Fruit fly (Drosophila melanogaster) whole organism, embryonic: ENCODE measurements around the gene CG42693.
A peak's percentile ranks its signal among the peaks of the same experiment; 100 is the strongest.

Experiments used
- Adf1 ChIP-seq: fragments of 200-800 bp; sonication (Bioruptor generic); IDR thresholded peaks from 2 replicates; pipeline ENCODE4 v1.3.6; 2022; ENCODE audit warnings: missing biosample characterization, missing genetic modification characterization
- B-H2 ChIP-seq: fragments of 200-800 bp; sonication (Bioruptor generic); optimal IDR thresholded peaks from 2 replicates; lab custom pipeline; 2018; ENCODE audit warnings: missing biosample characterization, mild to moderate bottlenecking, missing genetic modification characterization
- Bgb ChIP-seq: fragments of 200-800 bp; sonication (Bioruptor generic); IDR thresholded peaks from 2 replicates; pipeline ENCODE4 v1.3.6; 2022; ENCODE audit warnings: missing biosample characterization, missing genetic modification characterization; ENCODE audit not compliant: partially characterized antibody
- Bteb2 ChIP-seq: fragments of 200-800 bp; sonication (Bioruptor generic); optimal IDR thresholded peaks from 2 replicates; lab custom pipeline; 2016; ENCODE audit warnings: missing biosample characterization, missing genetic modification characterization
- CG10321 ChIP-seq: fragments of 200-800 bp; sonication (Bioruptor generic); IDR thresholded peaks from 2 replicates; pipeline ENCODE4 v1.3.6; 2022; ENCODE audit warnings: missing biosample characterization, missing genetic modification characterization
- CG10431 ChIP-seq: fragments of 200-800 bp; sonication (Bioruptor generic); optimal IDR thresholded peaks from 3 replicates; lab custom pipeline; 2018; ENCODE audit warnings: missing biosample characterization, mild to moderate bottlenecking, missing genetic modification characterization
- CG10543 ChIP-seq: fragments of 200-800 bp; sonication (Bioruptor generic); optimal IDR thresholded peaks from 3 replicates; lab custom pipeline; 2017; ENCODE audit warnings: missing biosample characterization, mild to moderate bottlenecking, missing genetic modification characterization, moderate library complexity
- CG12104 ChIP-seq: fragments of 200-800 bp; sonication (Bioruptor generic); optimal IDR thresholded peaks from 3 replicates; lab custom pipeline; 2016; ENCODE audit warnings: missing biosample characterization, missing genetic modification characterization
- CG12236 ChIP-seq: fragments of 200-800 bp; sonication (Bioruptor generic); optimal IDR thresholded peaks from 2 replicates; lab custom pipeline; 2016; ENCODE audit warnings: missing biosample characterization, missing genetic modification characterization
- CG13624 ChIP-seq: fragments of 200-800 bp; sonication (Bioruptor generic); optimal IDR thresholded peaks from 2 replicates; lab custom pipeline; 2016; ENCODE audit warnings: missing biosample characterization, missing genetic modification characterization
- CG14014 ChIP-seq: fragments of 200-800 bp; sonication (Bioruptor generic); IDR thresholded peaks from 2 replicates; pipeline ENCODE4 v1.3.6; 2022; ENCODE audit warnings: missing biosample characterization, missing genetic modification characterization
- CG15601 ChIP-seq: fragments of 200-800 bp; sonication (Bioruptor generic); optimal IDR thresholded peaks from 3 replicates; lab custom pipeline; 2019; ENCODE audit warnings: missing biosample characterization, mild to moderate bottlenecking, missing genetic modification characterization, moderate library complexity
- CG17612 ChIP-seq: fragments of 200-800 bp; sonication (Bioruptor generic); IDR thresholded peaks from 2 replicates; pipeline ENCODE4 v1.3.6; 2022; ENCODE audit warnings: missing biosample characterization, missing genetic modification characterization
- CG17802 ChIP-seq: fragments of 200-800 bp; sonication (Bioruptor generic); optimal IDR thresholded peaks from 2 replicates; lab custom pipeline; 2018; ENCODE audit warnings: missing biosample characterization, mild to moderate bottlenecking, missing genetic modification characterization, moderate library complexity
- CG18262 ChIP-seq: fragments of 200-800 bp; optimal IDR thresholded peaks from 3 replicates; lab custom pipeline; 2019; ENCODE audit warnings: missing biosample characterization, mild to moderate bottlenecking, missing genetic modification characterization, moderate library complexity
- CG33213 ChIP-seq: fragments of 200-800 bp; sonication (Bioruptor generic); optimal IDR thresholded peaks from 3 replicates; lab custom pipeline; 2016; ENCODE audit warnings: missing biosample characterization, missing genetic modification characterization
- CG4360 ChIP-seq: fragments of 200-800 bp; sonication (Bioruptor generic); IDR thresholded peaks from 2 replicates; pipeline ENCODE4 v1.3.6; 2022; ENCODE audit warnings: missing biosample characterization, missing genetic modification characterization
- CG43689 ChIP-seq: fragments of 200-800 bp; sonication (Bioruptor generic); IDR thresholded peaks from 2 replicates; pipeline ENCODE4 v1.3.6; 2022; ENCODE audit warnings: missing biosample characterization, missing genetic modification characterization
- CG5245 ChIP-seq: fragments of 200-800 bp; sonication (Bioruptor generic); optimal IDR thresholded peaks from 3 replicates; lab custom pipeline; 2016; ENCODE audit warnings: missing biosample characterization, missing genetic modification characterization
- CG6791 ChIP-seq: fragments of 200-800 bp; sonication (Bioruptor generic); IDR thresholded peaks from 3 replicates; pipeline ENCODE4 v1.3.6; 2022; ENCODE audit warnings: missing biosample characterization, missing genetic modification characterization; ENCODE audit not compliant: partially characterized antibody
- CG7786 ChIP-seq: fragments of 200-800 bp; sonication (Bioruptor generic); optimal IDR thresholded peaks from 2 replicates; lab custom pipeline; 2016; ENCODE audit warnings: missing biosample characterization, missing genetic modification characterization
- CG8388 ChIP-seq: fragments of 200-800 bp; sonication (Bioruptor generic); optimal IDR thresholded peaks from 2 replicates; lab custom pipeline; 2019; ENCODE audit warnings: missing biosample characterization, mild to moderate bottlenecking, missing genetic modification characterization, moderate library complexity
- Camta ChIP-seq: fragments of 200-800 bp; sonication (Bioruptor generic); optimal IDR thresholded peaks from 2 replicates; lab custom pipeline; 2016; ENCODE audit warnings: missing biosample characterization, missing genetic modification characterization
- Deaf1 ChIP-seq: fragments of 200-800 bp; optimal IDR thresholded peaks from 3 replicates; lab custom pipeline; 2019; ENCODE audit warnings: missing biosample characterization, mild to moderate bottlenecking, missing genetic modification characterization, moderate library complexity
- Doc2 ChIP-seq: fragments of 200-800 bp; sonication (Bioruptor generic); IDR thresholded peaks from 2 replicates; pipeline ENCODE4 v1.3.6; 2022; ENCODE audit warnings: missing biosample characterization, missing genetic modification characterization
- H15 ChIP-seq: fragments of 200-800 bp; sonication (Bioruptor generic); IDR thresholded peaks from 3 replicates; pipeline ENCODE4 v1.3.6; 2022; ENCODE audit warnings: missing biosample characterization, missing genetic modification characterization
- Hey ChIP-seq: fragments of 200-800 bp; sonication (Bioruptor generic); optimal IDR thresholded peaks from 3 replicates; lab custom pipeline; 2018; ENCODE audit warnings: missing biosample characterization, mild to moderate bottlenecking, missing genetic modification characterization
- HmgZ ChIP-seq: fragments of 200-800 bp; sonication (Bioruptor generic); optimal IDR thresholded peaks from 2 replicates; lab custom pipeline; 2018; ENCODE audit warnings: missing biosample characterization, mild to moderate bottlenecking, missing genetic modification characterization
- Hr39 ChIP-seq: fragments of >200 bp; optimal IDR thresholded peaks from 2 replicates; lab custom pipeline; 2017
- MBD-R2 ChIP-seq: fragments of 200-800 bp; sonication (Bioruptor generic); IDR thresholded peaks from 2 replicates; pipeline ENCODE4 v1.3.6; 2022; ENCODE audit warnings: missing biosample characterization, missing genetic modification characterization
- Pdp1 ChIP-seq, 2 experiments: fragments of 200-800 bp; sonication (Bioruptor generic); optimal IDR thresholded peaks; 3 replicates each; lab custom pipeline; 2016; ENCODE audit warnings: missing biosample characterization in 2 of 2, missing genetic modification characterization in 2 of 2, mild to moderate bottlenecking in 1 of 2, moderate library complexity in 1 of 2
- Scr ChIP-seq: fragments of 200-800 bp; sonication (Bioruptor generic); IDR thresholded peaks from 2 replicates; pipeline ENCODE4 v1.3.6; 2022; ENCODE audit warnings: missing biosample characterization, missing genetic modification characterization; ENCODE audit not compliant: partially characterized antibody
- Sry-δ ChIP-seq: fragments of 200-800 bp; sonication (Bioruptor generic); optimal IDR thresholded peaks from 2 replicates; lab custom pipeline; 2016; ENCODE audit warnings: missing biosample characterization, missing genetic modification characterization
- YL-1 ChIP-seq: fragments of 200-800 bp; sonication (Bioruptor generic); optimal IDR thresholded peaks from 3 replicates; lab custom pipeline; 2017; ENCODE audit warnings: missing biosample characterization, mild to moderate bottlenecking, missing genetic modification characterization
- amos ChIP-seq: fragments of 200-800 bp; sonication (Bioruptor generic); IDR thresholded peaks from 2 replicates; pipeline ENCODE4 v1.3.6; 2022; ENCODE audit warnings: missing biosample characterization, missing genetic modification characterization; ENCODE audit not compliant: partially characterized antibody
- ato ChIP-seq: fragments of 200-800 bp; sonication (Bioruptor generic); IDR thresholded peaks from 2 replicates; pipeline ENCODE4 v1.3.6; 2022; ENCODE audit warnings: missing biosample characterization, missing genetic modification characterization; ENCODE audit not compliant: partially characterized antibody
- btn ChIP-seq: fragments of 200-800 bp; sonication (Bioruptor generic); optimal IDR thresholded peaks from 2 replicates; lab custom pipeline; 2016; ENCODE audit warnings: missing biosample characterization, missing genetic modification characterization
- eve ChIP-seq, 2 experiments: fragments of >200 bp; optimal IDR thresholded peaks; 2 replicates each; lab custom pipeline; 2017; ENCODE audit warnings: missing biosample characterization in 2 of 2, missing genetic modification characterization in 2 of 2
- gt ChIP-seq: fragments of 200-800 bp; sonication (Bioruptor generic); IDR thresholded peaks from 2 replicates; pipeline ENCODE4 v1.3.6; 2022; ENCODE audit warnings: missing biosample characterization, missing genetic modification characterization
- kay ChIP-seq: fragments of 200-800 bp; sonication (Bioruptor generic); optimal IDR thresholded peaks from 2 replicates; lab custom pipeline; 2016; ENCODE audit warnings: missing biosample characterization, missing genetic modification characterization
- kni ChIP-seq: fragments of 200-800 bp; sonication (Bioruptor generic); optimal IDR thresholded peaks from 3 replicates; lab custom pipeline; 2017; ENCODE audit warnings: mild to moderate bottlenecking, missing biosample characterization, missing genetic modification reagents, missing genetic modification characterization
- lola ChIP-seq, 3 experiments: fragments of >200 bp in 2 of 3; fragments of 200-800 bp in 1 of 3; sonication (Bioruptor generic) in 1 of 3; optimal IDR thresholded peaks; 2 replicates each; lab custom pipeline; 2017 to 2019; ENCODE audit warnings: missing biosample characterization in 3 of 3, missing genetic modification characterization in 3 of 3, mild to moderate bottlenecking in 1 of 3, moderate library complexity in 1 of 3
- mld ChIP-seq: fragments of 200-800 bp; sonication (Bioruptor generic); IDR thresholded peaks from 3 replicates; pipeline ENCODE4 v1.3.6; 2022; ENCODE audit warnings: missing biosample characterization, missing genetic modification characterization; ENCODE audit not compliant: partially characterized antibody
- psq ChIP-seq: fragments of 200-800 bp; sonication (Bioruptor generic); optimal IDR thresholded peaks from 2 replicates; lab custom pipeline; 2017; ENCODE audit warnings: missing biosample characterization, missing genetic modification characterization
- repo ChIP-seq: fragments of 200-800 bp; sonication (Bioruptor generic); optimal IDR thresholded peaks from 2 replicates; lab custom pipeline; 2016; ENCODE audit warnings: missing biosample characterization, missing genetic modification characterization
- sim ChIP-seq: fragments of 200-800 bp; sonication (Bioruptor generic); IDR thresholded peaks from 2 replicates; pipeline ENCODE4 v1.3.6; 2022; ENCODE audit warnings: missing biosample characterization, missing genetic modification characterization
- sisA ChIP-seq: fragments of 200-800 bp; sonication (Bioruptor generic); IDR thresholded peaks from 2 replicates; pipeline ENCODE4 v1.3.6; 2022; ENCODE audit warnings: missing biosample characterization, missing genetic modification characterization
- unpg ChIP-seq: fragments of 200-800 bp; sonication (Bioruptor generic); optimal IDR thresholded peaks from 3 replicates; lab custom pipeline; 2018; ENCODE audit warnings: missing biosample characterization, mild to moderate bottlenecking, missing genetic modification characterization, moderate library complexity

CG42693 gene

dm6 chr3R:31717299-31718167, 9.4 kb upstream of the CG42693 start (continued):
- TF ChIP-seq Deaf1 (tag; lab: Kevin White, UChicago) = no peak
- peak; percentile 26 for TF ChIP-seq CG10543 (GFP tag; lab: Kevin White, UChicago)
- TF ChIP-seq Doc2 (GFP tag; lab: Robert Waterston, UW) = no peak
- TF ChIP-seq CG14014 (GFP tag; lab: Robert Waterston, UW) = peak; percentile 54; the same call in 1 of the 2 replicates
- TF ChIP-seq Pdp1 (GFP tag; optimal IDR thresholded peaks at IDR 0.05; lab: Kevin White, UChicago) = peak; percentile 25 to 47
- TF ChIP-seq sisA (GFP tag; lab: Robert Waterston, UW) = peak; percentile 19; the same call in 1 of the 2 replicates
- TF ChIP-seq btn (GFP tag; lab: Kevin White, UChicago) = no peak
- peak; percentile 8; the same call in 1 of the 2 replicates for TF ChIP-seq MBD-R2
- TF ChIP-seq B-H2 (GFP tag; lab: Kevin White, UChicago) = peak; percentile 22
- no peak for TF ChIP-seq CG4360 (GFP tag; lab: Robert Waterston, UW)
- no peak for TF ChIP-seq sim (GFP tag; lab: Robert Waterston, UW)
- no peak for TF ChIP-seq CG17802 (tag; lab: Kevin White, UChicago)
- TF ChIP-seq Camta (GFP tag; lab: Kevin White, UChicago) = peak; percentile 51
- no peak for TF ChIP-seq amos (GFP tag; lab: Robert Waterston, UW)
- TF ChIP-seq CG5245 (GFP tag; lab: Kevin White, UChicago) = no peak
- TF ChIP-seq HmgZ (tag; lab: Kevin White, UChicago) = peak; percentile 42
- TF ChIP-seq psq = no peak
- TF ChIP-seq mld (GFP tag; lab: Robert Waterston, UW) = no peak
- TF ChIP-seq gt = no peak
- TF ChIP-seq CG43689 (GFP tag; lab: Robert Waterston, UW) = no peak
- no peak for TF ChIP-seq CG6791 (GFP tag; lab: Robert Waterston, UW)
- TF ChIP-seq Scr = no peak
- 0 out of 2 replicates have a peak, but pooled peaks have one; percentile 5 for TF ChIP-seq CG10321 (GFP tag; lab: Robert Waterston, UW)
- TF ChIP-seq Adf1 (GFP tag; lab: Robert Waterston, UW) = peak; percentile 79
- TF ChIP-seq eve (GFP tag; optimal IDR thresholded peaks at IDR 0.05; lab: Kevin White, UChicago) = no peak
- TF ChIP-seq Bteb2 (GFP tag; lab: Kevin White, UChicago) = peak; percentile 49
- no peak for TF ChIP-seq kni (GFP tag; lab: Kevin White, UChicago)
- TF ChIP-seq lola (GFP tag; optimal IDR thresholded peaks at IDR 0.05; lab: Kevin White, UChicago) = no peak
- TF ChIP-seq ato (GFP tag; lab: Robert Waterston, UW) = no peak
- TF ChIP-seq unpg = peak; percentile 61
- no peak for TF ChIP-seq CG12236 (GFP tag; lab: Kevin White, UChicago)
- no peak for TF ChIP-seq Hr39 (lab: Kevin White, UChicago)
- TF ChIP-seq YL-1 (GFP tag; lab: Kevin White, UChicago) = no peak
- TF ChIP-seq CG33213 (GFP tag; lab: Kevin White, UChicago) = peak; percentile 50
- peak; percentile 40 for TF ChIP-seq Hey
- TF ChIP-seq CG18262 (tag; lab: Kevin White, UChicago) = peak; percentile 58
- peak; percentile 76 for TF ChIP-seq CG13624 (GFP tag; lab: Kevin White, UChicago)
- peak; percentile 47 for TF ChIP-seq kay (GFP tag; lab: Kevin White, UChicago)
- TF ChIP-seq CG8388 (GFP tag; lab: Kevin White, UChicago) = peak; percentile 43
- TF ChIP-seq CG15601 (tag; lab: Kevin White, UChicago) = peak; percentile 2
- 0 out of 3 replicates have a peak, but pooled peaks have one; percentile 36 for TF ChIP-seq H15
- TF ChIP-seq repo (GFP tag; lab: Kevin White, UChicago) = no peak
- TF ChIP-seq CG12104 = no peak
- peak; percentile 68 for TF ChIP-seq CG7786
- peak; percentile 32; the same call in 1 of the 2 replicates for TF ChIP-seq CG17612 (GFP tag; lab: Robert Waterston, UW)
- peak; percentile 9 for TF ChIP-seq Sry-δ
- TF ChIP-seq Bgb (GFP tag; lab: Robert Waterston, UW) = peak; percentile 17; the same call in 1 of the 2 replicates
- no peak for TF ChIP-seq CG10431
